Worm (Caenorhabditis elegans): ENCODE results near the gene D2024.1.

- no peak for TF ChIP-seq dao-5 (tag; optimal IDR thresholded peaks at IDR 0.05)
- TF ChIP-seq him-1 (tag; optimal IDR thresholded peaks at IDR 0.05), result no peak
- no peak for TF ChIP-seq W03F9.2 (tag; optimal IDR thresholded peaks at IDR 0.05)
These were observed 19.1 kb upstream of the D2024.1 start, which contains the start of gene D2024.5 for ce11 chrIV:7228208-7228607.
